Worm (Caenorhabditis elegans): ENCODE measurements around the gene esyt-2.

DNA sequence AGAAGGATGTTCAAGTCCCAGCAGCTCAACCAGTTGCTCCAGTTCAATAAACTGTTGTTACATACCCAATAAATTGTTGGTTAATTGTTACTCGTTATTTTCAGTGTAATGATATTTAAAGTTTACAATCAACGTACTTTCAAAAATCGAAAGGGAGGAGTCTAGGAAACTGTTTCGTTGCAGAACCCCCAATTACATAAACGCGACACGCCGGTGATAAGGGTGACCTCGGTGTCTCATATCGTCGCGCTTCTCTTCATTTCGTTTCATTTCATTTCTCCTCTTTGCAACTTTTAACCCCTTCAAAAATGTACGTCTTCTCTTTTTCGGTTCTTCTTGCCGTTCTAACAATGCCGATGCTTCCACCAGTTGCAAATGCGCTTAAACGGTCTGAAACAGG lies 22.9 kb downstream of the esyt-2 start, which contains the start of gene C23G10.2:
- no peak for TF ChIP-seq rnt-1 (tag; optimal IDR thresholded peaks at IDR 0.05)
- no peak for TF ChIP-seq pros-1 (tag; optimal IDR thresholded peaks at IDR 0.05)
- no peak for TF ChIP-seq pag-3 (tag; optimal IDR thresholded peaks at IDR 0.05; ENCODE audit: borderline replicate concordance)
- TF ChIP-seq nhr-11 (tag; optimal IDR thresholded peaks at IDR 0.05) = no peak
- TF ChIP-seq pqm-1 (tag; optimal IDR thresholded peaks at IDR 0.05) = no peak
- no peak for TF ChIP-seq ama-1 (optimal IDR thresholded peaks at IDR 0.05)
- TF ChIP-seq mec-3 (tag; optimal IDR thresholded peaks at IDR 0.05; ENCODE audit: borderline replicate concordance) = no peak

Measured in whole organism, late embryonic.